Fruit fly (Drosophila melanogaster) Kc167 (cell line): Measurements from ENCODE around the gene morgue.

Experiments
- Myc ChIP-seq: fragments of >200 bp; optimal IDR thresholded peaks from 2 replicates; lab custom pipeline; 2017; ENCODE audit warnings: missing external identifiers
- Sin3A ChIP-seq: fragments of >200 bp; optimal IDR thresholded peaks from 2 replicates; lab custom pipeline; 2018; ENCODE audit warnings: missing external identifiers
- h ChIP-seq: fragments of >200 bp; optimal IDR thresholded peaks from 3 replicates; lab custom pipeline; 2018; ENCODE audit warnings: missing external identifiers
- insv ChIP-seq: fragments of >200 bp; optimal IDR thresholded peaks from 3 replicates; lab custom pipeline; 2018; ENCODE audit warnings: missing external identifiers
- psq ChIP-seq: fragments of >200 bp; optimal IDR thresholded peaks from 2 replicates; lab custom pipeline; 2017; ENCODE audit warnings: missing external identifiers
- ttk ChIP-seq: sonication (Bioruptor generic); optimal IDR thresholded peaks from 2 replicates; lab custom pipeline; 2017; ENCODE audit warnings: missing external identifiers

Gene morgue

dm6 chr2L:4444457-4444856 lies at the start of gene morgue, which contains the start of gene Elp3:
TSS of gene morgue (minus strand) at chr2L:4444680.
TSS of gene Elp3 (plus strand) at chr2L:4444732.
- TF ChIP-seq psq (lab: Kevin White, UChicago), result no peak
- no peak for TF ChIP-seq h (lab: Kevin White, UChicago)
- no peak for TF ChIP-seq Myc (lab: Kevin White, UChicago)
- no peak for TF ChIP-seq ttk (lab: Kevin White, UChicago)
- TF ChIP-seq Sin3A, result no peak
- TF ChIP-seq insv (lab: Kevin White, UChicago), result no peak

dm6 chr2L:4477978-4478377 lies 33.5 kb upstream of the morgue start:
- TF ChIP-seq ttk (lab: Kevin White, UChicago), result no peak
- no peak for TF ChIP-seq Sin3A
- no peak for TF ChIP-seq insv (lab: Kevin White, UChicago)
- no peak for TF ChIP-seq psq (lab: Kevin White, UChicago)
- no peak for TF ChIP-seq Myc (lab: Kevin White, UChicago)
- no peak for TF ChIP-seq h (lab: Kevin White, UChicago)

- no peak for TF ChIP-seq Myc (lab: Kevin White, UChicago)
- TF ChIP-seq psq (lab: Kevin White, UChicago), result no peak
- no peak for TF ChIP-seq h (lab: Kevin White, UChicago)
- TF ChIP-seq Sin3A, result no peak
- no peak for TF ChIP-seq ttk (lab: Kevin White, UChicago)
- no peak for TF ChIP-seq insv (lab: Kevin White, UChicago)
Observed at dm6 chr2L:4476672-4477273, 32.3 kb upstream of the morgue start, which contains the start of gene ine. TSS of gene ine (minus strand) at chr2L:4477022.

- TF ChIP-seq psq (lab: Kevin White, UChicago) (no peak), ttk (lab: Kevin White, UChicago) (no peak), h (lab: Kevin White, UChicago) (no peak), insv (lab: Kevin White, UChicago) (no peak), Myc (lab: Kevin White, UChicago) (no peak), Sin3A (no peak)
Observed at dm6 chr2L:4475422-4475821, 30.9 kb upstream of the morgue start.

- TF ChIP-seq Myc (lab: Kevin White, UChicago) (no peak), h (lab: Kevin White, UChicago) (no peak), ttk (lab: Kevin White, UChicago) (no peak), insv (lab: Kevin White, UChicago) (no peak), psq (lab: Kevin White, UChicago) (no peak), Sin3A (no peak)
Observed at dm6 chr2L:4464946-4465345, 20.5 kb upstream of the morgue start, which contains the start of gene FIG4. TSS of gene FIG4 (plus strand) at chr2L:4465174.

dm6 chr2L:4463323-4463722 lies 18.8 kb upstream of the morgue start, which contains the start of the genes CG15443 and Paris:
TSS of gene CG15443 (minus strand) at chr2L:4463447.
TSS of gene Paris (plus strand) at chr2L:4463611.
- TF ChIP-seq ttk (lab: Kevin White, UChicago) (no peak), h (lab: Kevin White, UChicago) (no peak), psq (lab: Kevin White, UChicago) (no peak), Myc (lab: Kevin White, UChicago) (no peak), Sin3A (no peak), insv (lab: Kevin White, UChicago) (no peak)

dm6 chr2L:4459543-4459942 lies 15.1 kb upstream of the morgue start, which contains the start of the genes mRpL27 and CG15435:
TSS of gene mRpL27 (minus strand) at chr2L:4459638.
TSS of gene CG15435 (plus strand) at chr2L:4459729.
- no peak for TF ChIP-seq Myc (lab: Kevin White, UChicago)
- TF ChIP-seq Sin3A, result no peak

- TF ChIP-seq Myc (lab: Kevin White, UChicago), result no peak
- TF ChIP-seq Sin3A, result no peak
- no peak for TF ChIP-seq ttk (lab: Kevin White, UChicago)
- TF ChIP-seq h (lab: Kevin White, UChicago), result no peak
- no peak for TF ChIP-seq insv (lab: Kevin White, UChicago)
- TF ChIP-seq psq (lab: Kevin White, UChicago), result no peak
Observed at dm6 chr2L:4458119-4459056, 13.9 kb upstream of the morgue start, which contains the start of gene RpL27A. TSS of gene RpL27A (minus strand) at chr2L:4458364.

- TF ChIP-seq insv (lab: Kevin White, UChicago) (no peak), ttk (lab: Kevin White, UChicago) (no peak), psq (lab: Kevin White, UChicago) (no peak), Myc (lab: Kevin White, UChicago) (no peak), Sin3A (no peak), h (lab: Kevin White, UChicago) (no peak)
Observed at dm6 chr2L:4456539-4456994, 12.1 kb upstream of the morgue start, which contains the start of gene Gs1l. TSS of gene Gs1l (minus strand) at chr2L:4456807.

- TF ChIP-seq psq (lab: Kevin White, UChicago) (no peak), Sin3A (no peak), h (lab: Kevin White, UChicago) (no peak), Myc (lab: Kevin White, UChicago) (no peak), ttk (lab: Kevin White, UChicago) (no peak), insv (lab: Kevin White, UChicago) (no peak)
Observed at dm6 chr2L:4454009-4454689, 9.7 kb upstream of the morgue start, which contains the start of the genes Secp43 and ND-B8. TSS of gene Secp43 (minus strand) at chr2L:4454453. TSS of gene ND-B8 (plus strand) at chr2L:4454626.
